Worm (Caenorhabditis elegans) whole organism, L4/young adult: ENCODE results near the gene C46H3.1.

Experiments
- W03F9.2 ChIP-seq: fragments of 150-350 bp; optimal IDR thresholded peaks from 2 replicates; lab custom pipeline; 2014; ENCODE audit warnings: missing biosample characterization, missing genetic modification characterization
- dao-5 ChIP-seq: sonication (generic microtip); optimal IDR thresholded peaks from 2 replicates; lab custom pipeline; 2016; ENCODE audit warnings: missing genotype, missing genetic modification characterization, moderate library complexity, missing compliant biosample characterization
- him-1 ChIP-seq: sonication (generic microtip); optimal IDR thresholded peaks from 2 replicates; lab custom pipeline; 2016; ENCODE audit warnings: missing genotype, missing genetic modification reagents, missing genetic modification characterization, missing compliant biosample characterization

DNA sequence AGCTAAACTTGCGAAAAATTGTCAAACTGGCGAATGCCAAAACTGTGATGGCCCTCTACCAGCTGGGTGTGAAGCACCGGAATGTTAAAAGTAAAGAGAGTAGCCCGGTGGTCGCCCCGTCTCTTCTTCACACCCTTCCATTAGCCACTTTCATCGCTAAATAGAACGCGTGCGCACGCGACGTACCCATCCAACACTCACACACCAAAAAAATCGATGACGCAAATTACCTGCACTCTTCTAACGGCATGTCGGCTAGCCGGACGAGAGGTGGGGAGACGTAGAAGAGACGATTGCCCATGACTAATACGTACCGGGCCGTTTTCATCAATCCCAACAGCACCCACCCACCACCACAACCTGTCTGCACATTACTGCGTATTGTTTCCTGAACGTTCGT lies 35.0 kb downstream of the C46H3.1 start:
- TF ChIP-seq W03F9.2 (tag; lab: Kevin White, UChicago) = no peak
- no peak for TF ChIP-seq him-1
- no peak for TF ChIP-seq dao-5 (tag; lab: Kevin White, UChicago)
